Fruit fly (Drosophila melanogaster): ENCODE measurements around the gene Droj2.

DNA sequence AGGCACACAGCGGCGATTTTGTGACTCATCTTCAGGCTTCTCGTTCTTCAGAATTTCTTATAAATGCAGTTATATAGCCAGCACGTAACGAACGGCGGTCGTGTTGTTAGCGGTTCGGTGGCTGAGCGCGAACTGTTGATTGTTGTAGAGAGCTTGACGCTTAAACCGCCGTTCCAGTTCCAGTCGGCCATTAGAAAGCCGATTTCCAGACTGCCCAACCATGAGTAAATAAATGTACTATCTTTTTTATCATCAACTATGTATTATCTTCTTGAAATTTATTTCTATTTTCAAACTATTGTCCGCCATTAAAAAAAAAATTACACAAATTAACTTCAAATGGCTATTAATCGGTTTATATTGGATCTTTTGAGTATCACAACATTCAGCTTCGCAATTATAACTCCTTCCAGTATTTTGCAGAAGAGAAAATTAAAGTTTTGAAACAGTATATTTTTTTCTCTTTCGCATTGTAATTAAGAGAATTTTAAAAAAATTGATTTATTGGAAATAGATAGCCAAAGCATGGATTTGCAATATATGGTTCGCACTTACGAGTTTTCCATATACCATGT lies 19.9 kb downstream of the Droj2 start, which contains the start of gene GILT1:
- TF ChIP-seq CG15710 (tag; optimal IDR thresholded peaks at IDR 0.05) (no peak), CG13204 (GFP tag; optimal IDR thresholded peaks at IDR 0.05) (no peak), Pif1A (GFP tag; optimal IDR thresholded peaks at IDR 0.05) (no peak), CG10348 (GFP tag; IDR thresholded peaks at IDR 0.05) (no peak), CG9948 (tag; optimal IDR thresholded peaks at IDR 0.05) (no peak), CG17806 (tag; optimal IDR thresholded peaks at IDR 0.05) (no peak), CG8301 (tag; optimal IDR thresholded peaks at IDR 0.05) (no peak), D1 (tag; optimal IDR thresholded peaks at IDR 0.05) (no peak), Pif1B (GFP tag; optimal IDR thresholded peaks at IDR 0.05) (no peak), Ets98B (GFP tag; IDR thresholded peaks at IDR 0.05) (no peak), CG32121 (GFP tag; IDR thresholded peaks at IDR 0.05) (no peak), CG14655 (GFP tag; optimal IDR thresholded peaks at IDR 0.05) (no peak), Snoo (tag; optimal IDR thresholded peaks at IDR 0.05) (no peak)

Data from whole organism, pupa.